Worm (Caenorhabditis elegans): ENCODE results near the gene C17C3.24.

C17C3.24 gene

DNA sequence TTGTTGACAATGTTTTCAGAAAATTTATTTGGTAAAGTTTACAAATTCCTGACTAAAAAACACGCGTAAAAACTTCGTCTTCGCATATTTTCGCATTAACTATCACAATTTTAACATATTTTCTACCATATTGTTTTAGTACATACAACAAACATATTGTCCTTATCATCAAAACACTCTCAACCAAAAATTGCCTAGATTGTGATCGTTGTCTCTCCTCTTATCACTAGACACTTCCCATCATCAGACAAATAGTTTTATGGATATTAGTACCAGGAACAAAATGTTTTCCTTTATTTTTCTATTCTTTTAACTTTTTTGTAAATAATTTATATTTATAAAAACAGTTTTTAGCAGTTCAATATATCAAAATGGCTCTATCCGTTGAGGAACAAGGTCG lies 19.8 kb upstream of the C17C3.24 start, which contains the start of gene C17C3.3 (continued):
- TF ChIP-seq elt-3 (tag; optimal IDR thresholded peaks at IDR 0.05), result no peak
- no peak for TF ChIP-seq eor-1 (tag; optimal IDR thresholded peaks at IDR 0.05)
- TF ChIP-seq egl-27 (tag; optimal IDR thresholded peaks at IDR 0.05), result no peak

DNA sequence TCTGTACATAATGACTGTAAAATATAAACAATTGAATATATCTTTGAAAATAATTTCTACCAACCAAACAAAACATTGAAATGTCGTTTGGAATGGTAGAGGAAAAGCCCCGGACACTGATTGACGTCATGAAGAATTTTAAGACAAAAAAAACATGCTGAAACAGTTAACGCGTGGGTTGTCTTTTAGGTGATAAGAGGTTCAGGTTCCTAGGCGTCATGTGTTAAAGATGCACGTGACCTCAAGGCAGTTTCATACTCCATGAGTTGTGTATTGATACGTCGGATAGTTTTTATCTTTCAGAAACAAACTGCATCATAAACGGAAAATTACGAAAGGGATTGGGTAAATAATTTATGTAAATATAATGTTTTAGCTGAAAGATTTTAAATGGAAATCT lies 15.5 kb upstream of the C17C3.24 start:
- TF ChIP-seq elt-2 (tag; optimal IDR thresholded peaks at IDR 0.05) (peak; percentile 95), pqm-1 (tag; optimal IDR thresholded peaks at IDR 0.05) (peak; percentile 76), nfya-1 (tag; optimal IDR thresholded peaks at IDR 0.05; ENCODE audit: insufficient read depth) (no peak)

DNA sequence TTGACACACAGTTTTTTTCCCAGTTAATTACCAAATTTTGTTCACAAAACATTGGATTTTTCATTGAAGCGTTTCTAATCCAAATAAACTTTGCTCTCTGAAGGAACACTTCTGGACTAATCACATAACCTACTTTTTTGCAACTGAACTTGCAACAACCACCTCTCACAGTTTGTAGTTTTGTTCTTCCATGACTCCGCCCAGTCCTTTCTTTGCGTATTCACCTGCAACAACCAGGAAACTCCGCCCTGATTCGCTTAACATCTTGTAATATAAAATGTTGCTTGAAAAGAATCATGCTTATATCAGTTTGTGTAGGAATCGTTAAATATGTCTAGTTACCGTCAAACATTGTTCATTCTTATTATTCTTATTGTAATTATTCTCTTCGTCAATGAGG lies 14.8 kb upstream of the C17C3.24 start, which contains the start of gene ins-11:
Gene ins-11, plus strand, starts transcription at position 301 of the 400 bp plus-strand sequence.
- TF ChIP-seq fos-1 (tag; optimal IDR thresholded peaks at IDR 0.05) (no peak), pha-4 (tag; optimal IDR thresholded peaks at IDR 0.05) (no peak), nhr-76 (tag; optimal IDR thresholded peaks at IDR 0.05) (no peak), eor-1 (tag; optimal IDR thresholded peaks at IDR 0.05) (no peak)

DNA sequence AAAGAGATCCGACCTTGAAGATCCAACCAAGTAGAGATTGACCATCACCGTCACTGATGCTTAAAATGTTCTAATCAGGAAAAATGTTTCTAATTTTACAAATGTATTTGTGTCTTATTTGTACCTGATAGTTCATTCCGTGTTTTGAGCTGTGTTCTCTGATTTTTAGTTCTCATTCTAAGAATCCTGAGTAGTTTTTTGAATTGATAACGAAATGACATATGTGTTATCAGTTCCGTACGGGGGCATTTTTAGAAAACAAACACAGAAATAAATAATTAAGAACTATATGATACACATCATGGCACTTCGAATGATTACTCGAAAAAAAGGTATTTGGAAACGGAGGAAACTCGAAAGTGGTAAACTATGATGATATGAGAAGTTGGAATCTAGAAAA lies 13.9 kb upstream of the C17C3.24 start:
- no peak for TF ChIP-seq eor-1 (tag; optimal IDR thresholded peaks at IDR 0.05)
- no peak for TF ChIP-seq daf-12 (tag; optimal IDR thresholded peaks at IDR 0.05)
- TF ChIP-seq egl-27 (tag; optimal IDR thresholded peaks at IDR 0.05), result no peak
- TF ChIP-seq elt-2 (tag; optimal IDR thresholded peaks at IDR 0.05), result peak; percentile 72
- TF ChIP-seq elt-3 (tag; optimal IDR thresholded peaks at IDR 0.05), result no peak
- TF ChIP-seq ztf-4 (tag; optimal IDR thresholded peaks at IDR 0.05), result no peak
- TF ChIP-seq nhr-77 (tag; optimal IDR thresholded peaks at IDR 0.05), result no peak
- no peak for TF ChIP-seq nhr-67 (tag; optimal IDR thresholded peaks at IDR 0.05)
- no peak for TF ChIP-seq ceh-9 (tag; optimal IDR thresholded peaks at IDR 0.05)

DNA sequence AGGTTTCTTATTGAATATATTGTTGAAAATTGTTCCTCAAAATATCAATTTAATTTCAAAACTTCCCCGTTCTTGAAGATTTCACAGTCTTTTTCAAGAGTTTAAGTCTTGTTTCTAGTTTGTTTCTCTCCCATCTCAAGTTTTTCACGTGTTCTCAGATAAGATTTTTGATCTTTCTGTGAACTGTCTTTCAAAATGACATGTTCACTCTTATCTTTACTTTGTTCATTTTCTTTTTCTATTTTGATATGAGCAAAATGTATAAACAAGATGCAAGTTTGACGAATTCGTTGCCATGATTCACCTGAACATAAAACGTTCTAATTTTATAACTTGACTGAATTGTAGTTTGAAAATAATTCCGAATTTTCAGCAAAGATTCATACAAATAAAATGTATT lies 13.2 kb upstream of the C17C3.24 start:
- TF ChIP-seq zag-1 (tag; optimal IDR thresholded peaks at IDR 0.05), result no peak
- no peak for TF ChIP-seq nhr-237 (tag; optimal IDR thresholded peaks at IDR 0.05)
- TF ChIP-seq elt-2 (tag; optimal IDR thresholded peaks at IDR 0.05), result peak; percentile 33
- TF ChIP-seq pqm-1 (tag; optimal IDR thresholded peaks at IDR 0.05), result peak; percentile 24
- no peak for TF ChIP-seq mdl-1 (tag; optimal IDR thresholded peaks at IDR 0.05)
- no peak for TF ChIP-seq fos-1 (tag; optimal IDR thresholded peaks at IDR 0.05)

DNA sequence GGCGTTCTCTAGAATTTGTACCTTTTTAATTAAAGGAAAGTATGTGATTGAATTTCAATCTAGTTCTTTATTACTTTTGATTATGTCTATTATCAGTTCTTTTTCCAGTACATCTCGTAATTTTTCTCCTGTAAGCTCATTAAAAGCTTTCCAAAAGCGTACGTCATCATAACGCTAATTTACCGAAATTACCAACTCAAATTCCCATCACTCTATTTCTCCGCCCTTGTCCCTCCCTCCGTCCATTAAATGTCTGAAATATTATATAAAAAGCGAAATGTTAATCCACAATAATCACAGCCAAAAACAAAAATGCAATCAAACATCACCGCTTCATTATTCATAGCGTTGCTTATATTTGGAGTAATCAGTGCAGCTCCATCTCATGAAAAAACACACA lies 12.7 kb upstream of the C17C3.24 start, which contains the start of gene ins-12:
Gene ins-12, plus strand, starts transcription at position 301 of the 400 bp plus-strand sequence.
- no peak for TF ChIP-seq lsy-12 (tag; optimal IDR thresholded peaks at IDR 0.05)
- TF ChIP-seq ceh-82 (tag; optimal IDR thresholded peaks at IDR 0.05), result no peak
- no peak for TF ChIP-seq ZK546.5 (tag; optimal IDR thresholded peaks at IDR 0.05)
- no peak for TF ChIP-seq sea-2 (GFP tag; optimal IDR thresholded peaks at IDR 0.05)
- TF ChIP-seq elt-2 (tag; optimal IDR thresholded peaks at IDR 0.05), result no peak
- no peak for TF ChIP-seq ceh-28 (tag; optimal IDR thresholded peaks at IDR 0.05)
- TF ChIP-seq ztf-4 (tag; optimal IDR thresholded peaks at IDR 0.05), result no peak
- no peak for TF ChIP-seq ama-1 (optimal IDR thresholded peaks at IDR 0.05)

DNA sequence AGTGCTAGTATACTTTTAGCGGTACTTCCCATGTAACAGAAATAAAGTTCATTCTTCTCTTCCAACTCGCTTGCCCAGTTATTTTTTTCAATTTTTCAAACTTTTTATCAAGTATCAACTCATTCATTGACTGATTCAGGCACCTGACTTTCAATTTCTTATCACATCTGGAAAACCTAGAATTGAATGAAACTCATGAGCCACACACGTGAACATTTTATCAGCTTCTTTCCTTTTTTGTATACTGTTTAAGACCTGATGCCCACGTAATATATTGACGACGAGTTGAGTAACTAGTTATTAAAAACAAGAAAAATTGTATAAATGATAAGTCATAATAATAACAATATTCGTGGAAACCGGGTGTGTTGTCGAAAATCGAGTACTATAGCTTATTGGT lies 11.9 kb upstream of the C17C3.24 start:
- TF ChIP-seq ama-1 (optimal IDR thresholded peaks at IDR 0.05) (no peak), egl-5 (tag; optimal IDR thresholded peaks at IDR 0.05) (no peak), nhr-28 (tag; optimal IDR thresholded peaks at IDR 0.05) (no peak), R02D3.7 (tag; optimal IDR thresholded peaks at IDR 0.05) (no peak), mdl-1 (tag; optimal IDR thresholded peaks at IDR 0.05) (no peak), fkh-2 (tag; optimal IDR thresholded peaks at IDR 0.05) (no peak), unc-39 (tag; optimal IDR thresholded peaks at IDR 0.05) (no peak), pha-4 (tag; optimal IDR thresholded peaks at IDR 0.05) (peak; percentile 67), mml-1 (tag; optimal IDR thresholded peaks at IDR 0.05) (no peak), jun-1 (tag; optimal IDR thresholded peaks at IDR 0.05) (no peak), pqm-1 (tag; optimal IDR thresholded peaks at IDR 0.05) (peak; percentile 95), elt-2 (tag; optimal IDR thresholded peaks at IDR 0.05) (peak; percentile 92)
